Worm (Caenorhabditis elegans) whole organism, young adult: Measurements from ENCODE around the gene seld-1.

ENCODE experiments used
- F39B2.1 ChIP-seq: fragments of 200-800 bp; sonication (Bioruptor generic); IDR thresholded peaks from 2 replicates; pipeline ENCODE4 v1.3.6; 2022; ENCODE audit warnings: missing genetic modification reagents, missing genetic modification characterization, missing compliant biosample characterization
- chd-7 ChIP-seq: sonication (generic microtip); optimal IDR thresholded peaks from 2 replicates; lab custom pipeline; 2016; ENCODE audit warnings: mild to moderate bottlenecking, missing genetic modification characterization, moderate library complexity, missing compliant biosample characterization
- unc-62 ChIP-seq: fragments of 150-350 bp; optimal IDR thresholded peaks from 2 replicates; lab custom pipeline; 2014; ENCODE audit warnings: missing biosample characterization, missing genetic modification reagents, missing genetic modification characterization

- no peak for TF ChIP-seq unc-62 (GFP tag; lab: Kevin White, UChicago)
- TF ChIP-seq chd-7 = no peak
- TF ChIP-seq F39B2.1 (GFP tag; lab: Robert Waterston, UW) = no peak
These were observed 52.1 kb downstream of the seld-1 start for ce11 chrIV:13557393-13557792.
